Worm (Caenorhabditis elegans) whole organism, L3 larva: ENCODE measurements around the gene cpd-2.

Experiments used
- ceh-28 ChIP-seq: fragments of 150-350 bp; optimal IDR thresholded peaks from 2 replicates; lab custom pipeline; 2014; ENCODE audit warnings: missing biosample characterization, missing genetic modification reagents, missing genetic modification characterization
- ceh-9 ChIP-seq: sonication (generic microtip); optimal IDR thresholded peaks from 2 replicates; lab custom pipeline; 2018; ENCODE audit warnings: missing biosample characterization, missing genetic modification characterization
- daf-12 ChIP-seq: fragments of 150-350 bp; optimal IDR thresholded peaks from 2 replicates; lab custom pipeline; 2014; ENCODE audit warnings: missing biosample characterization, missing genetic modification reagents, missing genetic modification characterization
- egl-27 ChIP-seq: sonication (generic microtip); optimal IDR thresholded peaks from 4 replicates; lab custom pipeline; 2017; ENCODE audit warnings: missing biosample characterization, missing genetic modification reagents, missing genetic modification characterization
- egl-5 ChIP-seq: fragments of 150-350 bp; optimal IDR thresholded peaks from 2 replicates; lab custom pipeline; 2017; ENCODE audit warnings: missing biosample characterization, missing genetic modification reagents, missing genetic modification characterization, inconsistent platforms
- elt-2 ChIP-seq: sonication (generic microtip); optimal IDR thresholded peaks from 2 replicates; lab custom pipeline; 2016; ENCODE audit warnings: missing genetic modification reagents, mild to moderate bottlenecking, missing genetic modification characterization, missing compliant biosample characterization
- elt-3 ChIP-seq, 3 experiments: fragments of 150-350 bp in 1 of 3; sonication (generic microtip) in 2 of 3; optimal IDR thresholded peaks; 2 replicates in 2 of 3; 4 replicates in 1 of 3; lab custom pipeline; 2014 to 2017; ENCODE audit warnings: missing biosample characterization in 3 of 3, missing genetic modification characterization in 3 of 3
- eor-1 ChIP-seq, 2 experiments: fragments of 150-350 bp; optimal IDR thresholded peaks; 2 replicates each; lab custom pipeline; 2014 to 2018; ENCODE audit warnings: missing biosample characterization in 2 of 2, missing genetic modification characterization in 2 of 2
- fos-1 ChIP-seq: fragments of 150-350 bp; optimal IDR thresholded peaks from 2 replicates; lab custom pipeline; 2014; ENCODE audit warnings: missing biosample characterization, missing genetic modification characterization
- hmg-11 ChIP-seq: sonication (generic microtip); optimal IDR thresholded peaks from 2 replicates; lab custom pipeline; 2016; ENCODE audit warnings: missing genetic modification characterization, missing compliant biosample characterization
- lin-15B ChIP-seq: fragments of 150-350 bp; optimal IDR thresholded peaks from 2 replicates; lab custom pipeline; 2014; ENCODE audit warnings: missing biosample characterization, missing genetic modification characterization
- lin-39 ChIP-seq: fragments of 150-350 bp; optimal IDR thresholded peaks from 2 replicates; lab custom pipeline; 2018; ENCODE audit warnings: missing biosample characterization, missing genetic modification reagents, missing genetic modification characterization
- lsy-12 ChIP-seq: sonication (generic microtip); optimal IDR thresholded peaks from 2 replicates; lab custom pipeline; 2016; ENCODE audit warnings: mild to moderate bottlenecking, missing genetic modification characterization, missing compliant biosample characterization
- nfya-1 ChIP-seq: sonication (generic microtip); optimal IDR thresholded peaks from 2 replicates; lab custom pipeline; 2017; ENCODE audit warnings: missing genetic modification characterization, mild to moderate bottlenecking, missing compliant biosample characterization, antibody characterized with exemption, moderate library complexity; ENCODE audit not compliant: insufficient read depth
- nhr-12 ChIP-seq: fragments of 150-350 bp; optimal IDR thresholded peaks from 2 replicates; lab custom pipeline; 2014; ENCODE audit warnings: missing biosample characterization, missing genetic modification characterization
- nhr-23 ChIP-seq: fragments of 150-350 bp; optimal IDR thresholded peaks from 2 replicates; lab custom pipeline; 2014; ENCODE audit warnings: missing biosample characterization, missing genetic modification reagents, missing genetic modification characterization
- nhr-25 ChIP-seq: sonication (generic microtip); optimal IDR thresholded peaks from 2 replicates; lab custom pipeline; 2017; ENCODE audit warnings: missing biosample characterization, missing genetic modification characterization
- nhr-43 ChIP-seq: sonication (generic microtip); optimal IDR thresholded peaks from 2 replicates; lab custom pipeline; 2016; ENCODE audit warnings: mild to moderate bottlenecking, missing genetic modification characterization, missing compliant biosample characterization; ENCODE audit not compliant: poor library complexity, severe bottlenecking
- nhr-67 ChIP-seq: fragments of 150-350 bp; optimal IDR thresholded peaks from 2 replicates; lab custom pipeline; 2014; ENCODE audit warnings: missing biosample characterization, missing genetic modification characterization
- pha-4 ChIP-seq: fragments of 150-350 bp; optimal IDR thresholded peaks from 2 replicates; lab custom pipeline; 2014; ENCODE audit warnings: missing biosample characterization, missing genetic modification reagents, missing genetic modification characterization
- pqm-1 ChIP-seq: fragments of 150-350 bp; optimal IDR thresholded peaks from 2 replicates; lab custom pipeline; 2017; ENCODE audit warnings: missing biosample characterization, missing genetic modification characterization, inconsistent platforms
- sea-2 ChIP-seq: fragments of 150-350 bp; sonication (generic microtip); optimal IDR thresholded peaks from 4 replicates; lab custom pipeline; 2014; ENCODE audit warnings: missing biosample characterization, missing genetic modification reagents, missing genetic modification characterization
- skn-1 ChIP-seq: fragments of 150-350 bp; optimal IDR thresholded peaks from 2 replicates; lab custom pipeline; 2014; ENCODE audit warnings: missing biosample characterization, missing genetic modification characterization
- snpc-4 ChIP-seq: fragments of 150-350 bp; optimal IDR thresholded peaks from 2 replicates; lab custom pipeline; 2014; ENCODE audit warnings: missing biosample characterization, missing genetic modification characterization
- unc-39 ChIP-seq: sonication (generic microtip); optimal IDR thresholded peaks from 4 replicates; lab custom pipeline; 2017; ENCODE audit warnings: missing biosample characterization, missing genetic modification characterization
- unc-62 ChIP-seq: fragments of 150-350 bp; sonication (generic microtip); optimal IDR thresholded peaks from 4 replicates; lab custom pipeline; 2014; ENCODE audit warnings: missing biosample characterization, missing genetic modification reagents, missing genetic modification characterization
- ztf-4 ChIP-seq: fragments of 150-350 bp; optimal IDR thresholded peaks from 2 replicates; lab custom pipeline; 2014; ENCODE audit warnings: missing biosample characterization, missing genetic modification characterization

Gene cpd-2

DNA sequence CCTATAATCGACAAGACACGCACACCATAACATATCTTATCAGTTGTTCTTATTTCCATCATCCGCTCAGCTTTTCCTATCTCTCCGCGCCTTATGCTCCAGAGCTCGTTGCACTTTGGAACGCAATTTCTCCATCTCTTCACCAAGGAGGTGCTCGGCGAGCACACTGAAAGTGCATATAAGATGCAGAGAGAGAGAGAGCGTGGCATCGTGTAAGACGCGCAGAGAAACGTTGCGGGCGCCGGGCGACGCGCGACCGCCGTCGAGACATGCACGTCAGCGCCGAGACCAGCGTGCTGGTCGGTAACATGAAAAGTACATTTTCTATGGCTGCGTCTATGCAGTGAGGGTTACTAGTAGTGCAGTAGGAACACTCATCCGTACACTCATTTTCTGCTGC lies 25.1 kb upstream of the cpd-2 start (continued):
- no peak for TF ChIP-seq nhr-43 (tag; lab: Kevin White, UChicago)
- TF ChIP-seq ztf-4 (tag; lab: Kevin White, UChicago), result no peak
- TF ChIP-seq nfya-1 (tag; lab: Kevin White, UChicago), result peak; percentile 83
- TF ChIP-seq elt-3 (tag; optimal IDR thresholded peaks at IDR 0.05; lab: Kevin White, UChicago), result no peak
- TF ChIP-seq fos-1, result no peak
- peak; percentile 87 for TF ChIP-seq snpc-4 (tag; lab: Kevin White, UChicago)

DNA sequence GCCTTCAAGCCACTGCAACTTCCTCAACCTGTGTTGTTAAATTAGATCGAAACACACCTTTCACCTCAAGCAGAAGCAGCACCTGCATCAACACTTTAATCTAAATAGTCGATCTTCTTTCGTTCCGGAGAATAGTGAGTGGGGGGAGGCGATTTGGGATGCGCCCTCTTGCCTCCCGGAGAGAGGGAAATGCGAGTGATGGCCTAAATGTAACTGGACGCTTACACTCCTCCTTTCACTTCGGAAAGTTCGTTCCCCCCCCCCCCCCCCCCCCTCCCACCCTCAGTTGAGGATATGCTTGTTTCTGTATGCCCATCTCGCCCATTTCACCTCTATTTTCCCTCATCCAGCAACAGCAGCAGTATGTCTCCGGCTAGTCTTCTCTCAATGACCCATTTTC lies 20.7 kb upstream of the cpd-2 start:
- no peak for TF ChIP-seq unc-62
- no peak for TF ChIP-seq nhr-12 (tag; lab: Kevin White, UChicago)
- TF ChIP-seq elt-2 (tag; lab: Kevin White, UChicago), result no peak
- no peak for TF ChIP-seq ceh-28 (tag; lab: Kevin White, UChicago)
- TF ChIP-seq hmg-11 (tag; lab: Kevin White, UChicago), result no peak
- no peak for TF ChIP-seq skn-1 (tag; lab: Kevin White, UChicago)

DNA sequence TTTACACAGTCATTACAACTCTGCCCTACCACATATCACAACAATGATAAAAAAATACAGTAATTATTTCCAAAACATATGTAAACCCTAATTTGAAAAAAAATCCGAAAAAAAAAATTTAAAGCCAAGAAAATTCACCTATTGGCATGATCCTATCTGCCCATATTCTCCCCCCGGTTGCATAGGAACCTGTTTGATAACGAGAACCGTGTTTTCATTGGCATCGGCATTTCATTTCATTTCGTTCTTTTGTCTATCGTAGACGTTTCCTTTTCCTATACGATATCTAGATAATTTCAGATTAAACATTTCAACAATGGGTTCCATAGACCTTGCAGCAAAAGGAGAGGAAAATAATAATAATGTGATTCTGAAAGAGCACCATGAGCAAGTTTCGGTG lies 19.2 kb upstream of the cpd-2 start, which contains the start of gene mboa-1:
Gene mboa-1 (plus strand): TSS at position 301 of the 400 bp plus-strand sequence.
- TF ChIP-seq eor-1 (tag; optimal IDR thresholded peaks at IDR 0.05; lab: Kevin White, UChicago) (no peak), nhr-23 (no peak), lin-15B (tag; lab: Kevin White, UChicago) (no peak), ceh-9 (tag; lab: Kevin White, UChicago) (no peak)

DNA sequence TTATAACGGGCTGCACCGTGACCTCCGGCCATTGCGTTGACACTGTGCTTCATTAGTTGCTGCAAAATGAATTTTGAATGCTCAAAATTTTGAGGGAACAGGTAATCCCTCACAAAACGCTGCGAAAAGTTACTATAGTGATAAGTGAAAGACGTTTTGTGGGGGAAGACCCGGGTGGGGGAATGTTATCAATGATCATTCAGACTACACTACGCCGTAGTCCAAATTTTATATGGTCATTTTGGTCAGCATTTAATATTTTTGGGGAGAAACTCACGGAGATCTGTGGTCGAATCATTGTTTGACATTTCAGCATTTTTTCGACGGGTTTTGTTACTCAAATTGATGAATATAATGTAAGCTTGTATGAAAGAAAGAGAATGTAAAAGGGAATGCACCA lies 10.5 kb upstream of the cpd-2 start:
- TF ChIP-seq pqm-1 (tag; lab: Kevin White, UChicago) (peak; percentile 52), elt-2 (tag; lab: Kevin White, UChicago) (peak; percentile 57), nhr-43 (tag; lab: Kevin White, UChicago) (no peak), lsy-12 (tag; lab: Kevin White, UChicago) (no peak)
- TF ChIP-seq, all 47 proteins: peak for 2

DNA sequence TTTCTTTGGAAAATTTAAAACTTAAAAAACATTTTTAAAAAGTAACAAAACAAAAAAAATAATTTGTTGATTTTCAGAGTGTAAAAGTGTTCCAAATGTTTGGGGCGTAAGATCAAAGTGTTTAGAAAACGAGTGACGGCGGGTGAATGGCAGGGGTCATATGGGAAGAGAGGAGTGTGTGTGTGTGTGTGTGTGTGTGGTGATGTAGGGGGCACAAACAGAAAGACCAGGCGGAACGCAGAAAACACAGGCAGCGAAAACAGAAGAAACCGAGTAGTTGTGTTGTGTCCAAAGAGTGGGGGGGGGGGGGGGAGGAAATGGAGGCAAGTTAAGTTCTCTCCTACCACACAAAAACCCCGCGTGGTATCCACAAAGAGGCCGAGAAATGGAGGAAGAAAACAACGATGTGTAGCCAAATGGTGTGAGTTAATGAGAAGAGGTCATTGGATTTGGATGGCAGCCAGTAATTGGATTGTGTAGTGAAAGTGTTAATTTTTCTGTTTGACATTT lies 9.4 kb upstream of the cpd-2 start, which contains the start of gene B0395.3:
Gene B0395.3 (minus strand): TSS at position 51 of the 510 bp plus-strand sequence.
- peak; percentile 41 for TF ChIP-seq nfya-1 (tag; lab: Kevin White, UChicago)
- TF ChIP-seq daf-12 (tag; lab: Kevin White, UChicago), result no peak
- TF ChIP-seq sea-2, result no peak
- TF ChIP-seq nhr-25 (tag; lab: Kevin White, UChicago), result peak; percentile 31
- TF ChIP-seq egl-5 (tag; lab: Kevin White, UChicago), result peak; percentile 58
- TF ChIP-seq egl-27, result no peak
- no peak for TF ChIP-seq ceh-9 (tag; lab: Kevin White, UChicago)
- TF ChIP-seq lin-39 (tag; lab: Kevin White, UChicago), result peak; percentile 51
- TF ChIP-seq nhr-43 (tag; lab: Kevin White, UChicago), result no peak
- peak; percentile 44 for TF ChIP-seq elt-2 (tag; lab: Kevin White, UChicago)
- TF ChIP-seq pha-4 (tag; lab: Kevin White, UChicago), result peak; percentile 77
- TF ChIP-seq hmg-11 (tag; lab: Kevin White, UChicago), result peak; percentile 69

DNA sequence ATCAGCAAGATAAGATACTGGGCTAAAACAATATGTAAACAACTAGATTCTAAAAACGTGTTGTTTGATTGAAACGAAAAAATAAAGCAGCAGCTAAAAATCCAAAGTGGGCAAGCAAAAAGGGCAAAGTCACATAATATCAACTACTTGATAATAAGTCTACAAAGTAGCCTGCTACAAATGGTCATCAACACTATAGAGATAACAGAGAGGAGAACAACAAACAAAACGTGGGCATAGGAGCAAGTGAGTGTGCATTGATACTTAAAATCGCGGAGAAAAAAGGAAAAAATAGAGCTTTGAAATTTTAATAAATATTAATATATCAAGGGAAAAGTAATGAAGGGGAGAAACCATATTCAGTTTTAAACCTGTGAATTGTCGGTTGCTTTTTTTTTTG lies 7.9 kb upstream of the cpd-2 start:
- TF ChIP-seq pqm-1 (tag; lab: Kevin White, UChicago) (peak; percentile 81), nhr-67 (tag; lab: Kevin White, UChicago) (no peak), pha-4 (tag; lab: Kevin White, UChicago) (peak; percentile 18), lsy-12 (tag; lab: Kevin White, UChicago) (no peak), egl-27 (no peak), nhr-43 (tag; lab: Kevin White, UChicago) (no peak), lin-39 (tag; lab: Kevin White, UChicago) (no peak), elt-2 (tag; lab: Kevin White, UChicago) (peak; percentile 53), eor-1 (tag; optimal IDR thresholded peaks at IDR 0.05; lab: Kevin White, UChicago) (no peak), fos-1 (no peak)

DNA sequence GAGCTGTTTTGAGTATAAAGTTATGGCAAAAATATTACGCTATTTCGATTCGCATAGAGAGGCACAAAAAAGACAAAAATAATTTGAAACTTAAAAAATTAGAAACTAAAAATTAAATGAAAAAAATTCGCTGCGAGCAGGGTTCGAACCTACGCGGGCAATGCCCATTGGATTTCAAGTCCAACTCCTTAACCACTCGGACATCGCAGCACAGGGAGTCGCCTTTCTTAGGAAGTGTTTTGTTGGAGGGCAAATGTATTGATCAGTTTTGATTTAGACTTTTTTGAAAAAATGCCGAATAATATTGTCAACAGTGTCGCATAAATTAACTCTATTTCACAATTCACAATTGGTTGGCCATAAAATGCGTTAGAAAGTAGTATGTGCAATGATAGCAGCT lies 7.2 kb upstream of the cpd-2 start:
- TF ChIP-seq unc-39, result no peak
- peak; percentile 16 for TF ChIP-seq nfya-1 (tag; lab: Kevin White, UChicago)
- TF ChIP-seq pqm-1 (tag; lab: Kevin White, UChicago), result peak; percentile 34
